Worm (Caenorhabditis elegans) whole organism, young adult: Measurements from ENCODE around the gene dpy-2.

ENCODE experiments used
- B0035.1 ChIP-seq: sonication (generic microtip); optimal IDR thresholded peaks from 2 replicates; lab custom pipeline; 2016; ENCODE audit warnings: missing genetic modification characterization, mild to moderate bottlenecking, missing compliant biosample characterization, missing genotype, missing genetic modification reagents
- B0261.1 ChIP-seq: sonication (generic microtip); optimal IDR thresholded peaks from 2 replicates; lab custom pipeline; 2016; ENCODE audit warnings: mild to moderate bottlenecking, missing genetic modification characterization, moderate library complexity, missing compliant biosample characterization
- C17E4.6 ChIP-seq: fragments of 200-800 bp; sonication (Bioruptor generic); IDR thresholded peaks from 2 replicates; pipeline ENCODE4 v1.3.6; 2022; ENCODE audit warnings: missing genetic modification reagents, missing genetic modification characterization, missing compliant biosample characterization
- F10E7.11 ChIP-seq: sonication (generic microtip); optimal IDR thresholded peaks from 2 replicates; lab custom pipeline; 2017; ENCODE audit warnings: mild to moderate bottlenecking, missing genetic modification characterization, moderate library complexity, missing compliant biosample characterization
- F55B11.4 ChIP-seq: sonication (generic microtip); optimal IDR thresholded peaks from 2 replicates; lab custom pipeline; 2016; ENCODE audit warnings: missing compliant biosample characterization, missing genetic modification characterization, borderline replicate concordance; ENCODE audit not compliant: insufficient read depth
- Y53G8AR.9 ChIP-seq: fragments of 200-800 bp; sonication (Bioruptor generic); conservative IDR thresholded peaks from 2 replicates; pipeline ENCODE4 v1.3.6; 2022; ENCODE audit warnings: missing genetic modification reagents, missing genetic modification characterization, missing compliant biosample characterization
- aptf-2 ChIP-seq: fragments of 200-800 bp; sonication (Bioruptor generic); conservative IDR thresholded peaks from 2 replicates; pipeline ENCODE4 v1.3.6; 2022; ENCODE audit warnings: missing genetic modification reagents, missing genetic modification characterization, missing compliant biosample characterization
- athp-1 ChIP-seq: sonication (generic microtip); optimal IDR thresholded peaks from 2 replicates; lab custom pipeline; 2017; ENCODE audit warnings: mild to moderate bottlenecking, missing genetic modification characterization, missing compliant biosample characterization
- attf-5 ChIP-seq: fragments of 200-800 bp; sonication (Bioruptor generic); optimal IDR thresholded peaks from 2 replicates; lab custom pipeline; 2018; ENCODE audit warnings: mild to moderate bottlenecking, missing genetic modification characterization, missing compliant biosample characterization
- bed-2 ChIP-seq: fragments of 200-800 bp; sonication (Bioruptor generic); IDR thresholded peaks from 2 replicates; pipeline ENCODE4 v1.3.6; 2022; ENCODE audit warnings: missing genetic modification reagents, missing genetic modification characterization, missing compliant biosample characterization
- ccch-3 ChIP-seq: fragments of 200-800 bp; sonication (Bioruptor generic); optimal IDR thresholded peaks from 2 replicates; lab custom pipeline; 2018; ENCODE audit warnings: mild to moderate bottlenecking, missing genetic modification characterization, missing compliant biosample characterization
- cebp-2 ChIP-seq: fragments of 200-800 bp; sonication (Bioruptor generic); IDR thresholded peaks from 2 replicates; pipeline ENCODE4 v1.3.6; 2022; ENCODE audit warnings: missing genetic modification characterization, missing compliant biosample characterization
- ceh-100 ChIP-seq: fragments of 200-800 bp; sonication (Bioruptor generic); IDR thresholded peaks from 2 replicates; pipeline ENCODE4 v1.3.6; 2022; ENCODE audit warnings: missing genetic modification reagents, missing genetic modification characterization, missing compliant biosample characterization
- die-1 ChIP-seq: sonication (generic microtip); optimal IDR thresholded peaks from 2 replicates; lab custom pipeline; 2016; ENCODE audit warnings: missing genotype, mild to moderate bottlenecking, missing genetic modification characterization, missing compliant biosample characterization
- dox-1 ChIP-seq: fragments of 200-800 bp; sonication (Bioruptor generic); IDR thresholded peaks from 2 replicates; pipeline ENCODE4 v1.3.6; 2022; ENCODE audit warnings: missing genetic modification reagents, missing genetic modification characterization, missing compliant biosample characterization
- hmg-1.2 ChIP-seq: fragments of 200-800 bp; sonication (Bioruptor generic); IDR thresholded peaks from 2 replicates; pipeline ENCODE4 v1.3.6; 2022; ENCODE audit warnings: missing genetic modification reagents, missing genetic modification characterization, missing compliant biosample characterization
- lin-26 ChIP-seq: fragments of 200-800 bp; sonication (Bioruptor generic); IDR thresholded peaks from 2 replicates; pipeline ENCODE4 v1.3.6; 2022; ENCODE audit warnings: missing genetic modification reagents, missing genetic modification characterization, missing compliant biosample characterization
- lir-1 ChIP-seq: fragments of 200-800 bp; sonication (Bioruptor generic); conservative IDR thresholded peaks from 2 replicates; pipeline ENCODE4 v1.3.6; 2022; ENCODE audit warnings: missing genetic modification reagents, missing genetic modification characterization, missing compliant biosample characterization
- lsl-1 ChIP-seq: fragments of 200-800 bp; sonication (Bioruptor generic); optimal IDR thresholded peaks from 2 replicates; lab custom pipeline; 2018; ENCODE audit warnings: mild to moderate bottlenecking, missing genetic modification characterization, moderate library complexity, missing compliant biosample characterization
- lsy-27 ChIP-seq: sonication (generic microtip); optimal IDR thresholded peaks from 2 replicates; lab custom pipeline; 2017; ENCODE audit warnings: missing genetic modification characterization, mild to moderate bottlenecking, missing compliant biosample characterization, antibody characterized with exemption, missing genotype, borderline replicate concordance; ENCODE audit not compliant: insufficient read depth
- mel-28 ChIP-seq: sonication (generic microtip); optimal IDR thresholded peaks from 2 replicates; lab custom pipeline; 2016; ENCODE audit warnings: borderline replicate concordance, mild to moderate bottlenecking, missing genetic modification characterization, missing compliant biosample characterization
- mes-4 ChIP-seq: sonication (generic microtip); optimal IDR thresholded peaks from 2 replicates; lab custom pipeline; 2016; ENCODE audit warnings: missing genotype, missing genetic modification characterization, missing compliant biosample characterization
- nhr-27 ChIP-seq: fragments of 200-800 bp; sonication (Bioruptor generic); optimal IDR thresholded peaks from 2 replicates; lab custom pipeline; 2018; ENCODE audit warnings: mild to moderate bottlenecking, missing genetic modification characterization, moderate library complexity, missing compliant biosample characterization
- sea-2 ChIP-seq: fragments of 200-800 bp; sonication (Bioruptor generic); IDR thresholded peaks from 2 replicates; pipeline ENCODE4 v1.3.6; 2022; ENCODE audit warnings: missing genetic modification characterization, missing compliant biosample characterization
- somi-1 ChIP-seq: fragments of 200-800 bp; sonication (Bioruptor generic); optimal IDR thresholded peaks from 2 replicates; lab custom pipeline; 2018; ENCODE audit warnings: mild to moderate bottlenecking, missing genetic modification characterization, missing compliant biosample characterization
- unc-130 ChIP-seq: sonication (generic microtip); optimal IDR thresholded peaks from 2 replicates; lab custom pipeline; 2016; ENCODE audit warnings: missing genetic modification reagents, missing genetic modification characterization, missing compliant biosample characterization
- unc-62 ChIP-seq: fragments of 150-350 bp; optimal IDR thresholded peaks from 2 replicates; lab custom pipeline; 2014; ENCODE audit warnings: missing biosample characterization, missing genetic modification reagents, missing genetic modification characterization
- zfh-2 ChIP-seq: fragments of 200-800 bp; sonication (Bioruptor generic); conservative IDR thresholded peaks from 2 replicates; pipeline ENCODE4 v1.3.6; 2022; ENCODE audit warnings: missing genetic modification reagents, missing genetic modification characterization, missing compliant biosample characterization

Gene dpy-2

DNA sequence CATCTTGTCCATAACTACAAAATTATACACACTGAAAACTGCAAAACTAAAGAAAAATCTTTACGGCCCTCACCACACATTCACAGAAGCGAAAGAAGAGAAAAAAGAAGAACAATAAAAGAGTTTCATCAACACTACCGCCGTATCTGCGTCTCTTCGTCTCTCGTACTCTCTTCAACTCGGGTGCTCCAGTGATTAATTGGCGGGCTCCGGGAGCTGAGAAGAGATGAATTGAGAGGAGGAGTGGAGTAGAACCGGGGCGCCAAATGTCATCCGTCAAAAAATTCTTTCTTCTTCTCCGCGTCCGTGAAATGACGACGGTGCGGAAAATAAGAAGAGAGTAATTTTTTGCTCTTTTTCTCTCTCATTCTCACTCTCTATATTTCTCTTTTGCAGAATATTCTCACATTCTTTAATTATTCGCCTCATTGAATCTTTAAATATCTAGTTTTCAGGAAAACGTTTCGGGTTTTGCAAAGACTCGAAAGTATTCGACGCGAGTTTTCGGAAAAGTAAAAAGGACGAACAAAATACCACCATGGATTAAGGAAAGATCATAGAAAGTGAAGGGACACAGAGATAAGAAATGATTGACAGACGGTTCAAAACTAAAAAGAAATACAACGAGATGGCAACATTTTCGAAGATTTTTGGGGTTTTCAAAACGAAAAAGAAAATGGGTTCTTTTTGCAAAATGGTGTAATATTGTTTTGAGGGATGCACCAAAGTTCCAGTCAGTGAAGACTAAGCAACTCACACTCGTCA is 6.4 kb upstream of the dpy-2 start:
- no peak for TF ChIP-seq mes-4 (tag; lab: Kevin White, UChicago)
- no peak for TF ChIP-seq C17E4.6 (GFP tag; lab: Robert Waterston, UW)
- peak; percentile 21 for TF ChIP-seq somi-1 (GFP tag; lab: Kevin White, UChicago)
- peak; percentile 51; the same call in 1 of the 2 replicates for TF ChIP-seq hmg-1.2 (GFP tag; lab: Robert Waterston, UW)

- TF ChIP-seq ccch-3 (no peak), die-1 (tag; lab: Kevin White, UChicago) (no peak), hmg-1.2 (GFP tag; lab: Robert Waterston, UW) (0 out of 2 replicates have a peak, but pooled peaks have one; percentile 17), zfh-2 (GFP tag; lab: Robert Waterston, UW) (peak; percentile 26; the same call in 1 of the 2 replicates)
Measured at ce11 chrII:6708980-6709379, 5.1 kb upstream of the dpy-2 start.

DNA sequence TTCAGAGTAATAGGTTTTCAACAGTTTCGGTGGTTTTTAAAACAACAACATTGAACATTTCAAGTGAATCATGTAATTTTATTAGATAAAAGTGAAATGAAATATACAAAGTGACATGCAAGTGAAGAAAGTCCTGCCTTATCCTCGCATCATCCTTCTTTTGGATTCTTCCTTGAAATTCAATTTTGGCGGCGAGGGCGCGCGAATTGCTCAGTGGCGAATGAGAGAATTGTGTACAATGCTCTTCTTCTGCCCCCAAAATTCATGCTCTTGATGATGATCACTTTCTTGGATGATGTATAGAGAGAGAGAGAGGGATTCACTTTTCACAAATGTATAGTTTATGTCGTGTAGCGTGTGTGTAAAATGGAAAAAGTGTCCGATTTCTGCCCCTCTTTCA is 4.4 kb upstream of the dpy-2 start:
- TF ChIP-seq cebp-2 = no peak
- TF ChIP-seq lsl-1 = no peak
- no peak for TF ChIP-seq unc-62 (GFP tag; lab: Kevin White, UChicago)
- TF ChIP-seq F55B11.4 (tag; lab: Kevin White, UChicago) = no peak

- TF ChIP-seq dox-1 (0 out of 2 replicates have a peak, but pooled peaks have one; percentile 23), zfh-2 (GFP tag; lab: Robert Waterston, UW) (peak; percentile 74), athp-1 (tag; lab: Kevin White, UChicago) (no peak)
- TF ChIP-seq, all 124 proteins: peak for 2
Measured at ce11 chrII:6710596-6710995, 3.5 kb upstream of the dpy-2 start.

DNA sequence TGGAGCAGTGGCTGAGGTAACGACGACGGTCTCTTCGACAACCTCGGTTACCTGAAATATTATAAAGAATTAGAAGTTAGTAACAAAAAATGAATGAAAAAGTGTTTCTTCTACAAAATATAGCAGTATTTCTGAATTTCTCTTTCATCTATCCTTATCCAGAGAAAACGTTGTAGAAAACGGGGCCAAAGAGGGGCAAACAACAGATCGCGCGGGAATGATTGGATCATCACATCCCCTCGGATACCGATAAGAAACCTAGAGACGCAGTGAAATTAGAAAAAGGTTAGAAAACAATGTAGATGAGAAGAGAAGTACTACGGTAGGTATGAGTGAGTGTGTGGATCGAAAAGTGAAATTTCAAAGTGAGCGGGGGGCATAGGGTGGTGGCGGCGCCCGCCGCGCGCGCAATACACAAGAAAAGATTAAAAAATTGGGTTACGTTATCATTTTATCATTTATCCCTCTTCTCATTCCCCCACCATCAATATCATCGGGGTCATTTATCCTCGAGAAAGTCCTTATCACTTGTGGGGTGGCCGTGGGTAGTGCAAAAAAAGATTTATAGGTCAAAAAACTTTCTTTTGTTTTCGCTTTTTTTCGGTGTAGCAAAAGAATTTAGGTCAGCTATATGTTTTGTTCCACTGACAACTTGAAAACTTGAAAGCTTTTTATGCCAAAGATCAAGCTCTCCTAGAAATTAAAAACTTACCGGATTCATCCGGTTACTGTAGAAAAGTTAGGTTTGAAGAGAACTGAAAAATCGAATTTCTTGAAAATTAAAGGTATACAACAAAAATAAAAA is 1.7 kb upstream of the dpy-2 start, which contains the start of the genes dpy-10 and T14B4.19:
dpy-10 (minus strand) TSS at position 51 of the 805 bp plus-strand sequence.
T14B4.19 (minus strand) TSS at position 755 of the 805 bp plus-strand sequence.
- TF ChIP-seq Y53G8AR.9 (GFP tag; lab: Robert Waterston, UW) (no peak), attf-5 (no peak), bed-2 (no peak), F10E7.11 (no peak), ceh-100 (GFP tag; lab: Robert Waterston, UW) (no peak), nhr-27 (tag; lab: Kevin White, UChicago) (no peak), aptf-2 (GFP tag; lab: Robert Waterston, UW) (no peak), sea-2 (no peak), B0035.1 (tag; lab: Kevin White, UChicago) (no peak), B0261.1 (no peak), lir-1 (GFP tag; lab: Robert Waterston, UW) (no peak), lsy-27 (no peak), unc-130 (no peak), lin-26 (GFP tag; lab: Robert Waterston, UW) (no peak), mel-28 (no peak)
